Fruit fly (Drosophila melanogaster) whole organism, wandering third instar larva: ENCODE data around the gene CG10581.

Experiments used
- Abd-B ChIP-seq: fragments of >200 bp; optimal IDR thresholded peaks from 2 replicates; lab custom pipeline; 2017; ENCODE audit warnings: missing biosample characterization, missing genetic modification characterization
- CrebA ChIP-seq: fragments of 200-800 bp; sonication (Bioruptor generic); optimal IDR thresholded peaks from 2 replicates; lab custom pipeline; 2016; ENCODE audit warnings: missing biosample characterization, mild to moderate bottlenecking, missing genetic modification characterization, borderline replicate concordance
- Dfd ChIP-seq: fragments of >200 bp; optimal IDR thresholded peaks from 2 replicates; lab custom pipeline; 2017; ENCODE audit warnings: missing biosample characterization, missing genetic modification characterization
- HLH106 ChIP-seq: fragments of 200-800 bp; optimal IDR thresholded peaks from 3 replicates; lab custom pipeline; 2019; ENCODE audit warnings: missing biosample characterization, mild to moderate bottlenecking, missing genetic modification characterization, moderate library complexity
- Myc ChIP-seq: fragments of >200 bp; optimal IDR thresholded peaks from 2 replicates; lab custom pipeline; 2017
- br ChIP-seq: fragments of 200-800 bp; sonication (Bioruptor generic); optimal IDR thresholded peaks from 2 replicates; lab custom pipeline; 2016; ENCODE audit warnings: missing biosample characterization, missing genetic modification characterization
- brk ChIP-seq: fragments of 200-800 bp; sonication (Bioruptor generic); optimal IDR thresholded peaks from 2 replicates; lab custom pipeline; 2016; ENCODE audit warnings: missing biosample characterization, mild to moderate bottlenecking, missing genetic modification characterization
- fru ChIP-seq: fragments of 200-800 bp; sonication (Bioruptor generic); optimal IDR thresholded peaks from 3 replicates; lab custom pipeline; 2016; ENCODE audit warnings: missing biosample characterization, mild to moderate bottlenecking, missing genetic modification characterization
- h ChIP-seq: fragments of 200-800 bp; sonication (Bioruptor generic); optimal IDR thresholded peaks from 3 replicates; lab custom pipeline; 2016; ENCODE audit warnings: missing biosample characterization, mild to moderate bottlenecking, missing genetic modification characterization
- psq ChIP-seq: fragments of 200-800 bp; sonication (Bioruptor generic); optimal IDR thresholded peaks from 3 replicates; lab custom pipeline; 2017; ENCODE audit warnings: missing biosample characterization, mild to moderate bottlenecking, missing genetic modification characterization, moderate library complexity
- rgr ChIP-seq: fragments of 200-800 bp; sonication (Bioruptor generic); optimal IDR thresholded peaks from 3 replicates; lab custom pipeline; 2016; ENCODE audit warnings: missing biosample characterization, mild to moderate bottlenecking, missing genetic modification characterization
- sage ChIP-seq: fragments of 200-800 bp; sonication (Bioruptor generic); optimal IDR thresholded peaks from 2 replicates; lab custom pipeline; 2016; ENCODE audit warnings: missing biosample characterization, mild to moderate bottlenecking, missing genetic modification characterization
- tai ChIP-seq: sonication (Bioruptor generic); optimal IDR thresholded peaks from 2 replicates; lab custom pipeline; 2016; ENCODE audit warnings: missing biosample characterization, missing genetic modification characterization

DNA sequence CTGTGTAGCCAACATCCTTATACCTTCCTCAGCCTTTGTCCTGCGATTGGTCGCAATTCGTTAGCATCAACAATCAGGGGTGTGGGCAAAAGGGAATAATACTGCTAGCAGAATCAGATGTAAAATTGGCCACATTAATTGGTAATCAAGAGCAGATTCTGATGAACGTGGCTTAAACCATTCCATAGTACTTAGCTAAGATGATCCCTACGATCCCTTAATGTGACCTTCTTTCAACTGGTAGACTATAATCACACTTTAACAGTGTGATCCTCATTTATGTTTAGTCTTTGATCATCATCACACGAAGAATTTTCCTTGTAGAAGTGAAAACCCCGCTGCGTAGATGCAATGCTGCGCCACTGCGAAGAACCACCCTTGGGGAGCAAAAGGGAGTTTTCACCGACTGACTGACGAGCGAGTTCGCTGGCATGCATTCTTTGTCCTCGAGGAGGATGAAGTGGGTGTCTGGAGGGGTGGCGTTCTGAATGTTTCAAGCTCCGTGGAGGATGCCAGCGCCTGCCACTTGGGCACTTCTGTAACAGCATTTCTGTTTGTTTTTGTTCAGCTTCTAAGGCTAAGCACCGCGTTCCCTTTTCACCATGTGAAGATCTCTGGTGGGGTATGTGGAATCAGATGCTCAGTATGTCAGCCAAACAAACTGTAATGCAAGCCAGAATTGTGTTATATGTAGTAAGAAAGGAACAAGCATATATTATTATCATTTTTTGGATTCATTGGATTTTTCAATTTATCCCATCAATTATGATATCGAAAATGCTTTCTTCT, 10.1 kb upstream of the CG10581 start:
- TF ChIP-seq h (GFP tag; lab: Kevin White, UChicago) (no peak), tai (GFP tag; lab: Kevin White, UChicago) (no peak), Myc (lab: Kevin White, UChicago) (no peak), Dfd (GFP tag; lab: Kevin White, UChicago) (no peak), fru (peak; percentile 7), Abd-B (no peak), brk (GFP tag; lab: Kevin White, UChicago) (no peak), CrebA (no peak), br (GFP tag; lab: Kevin White, UChicago) (no peak), HLH106 (tag; lab: Kevin White, UChicago) (no peak), sage (GFP tag; lab: Kevin White, UChicago) (no peak), psq (no peak), rgr (GFP tag; lab: Kevin White, UChicago) (no peak)
